Fruit fly (Drosophila melanogaster): ENCODE measurements around the gene rin.

The rin gene

DNA sequence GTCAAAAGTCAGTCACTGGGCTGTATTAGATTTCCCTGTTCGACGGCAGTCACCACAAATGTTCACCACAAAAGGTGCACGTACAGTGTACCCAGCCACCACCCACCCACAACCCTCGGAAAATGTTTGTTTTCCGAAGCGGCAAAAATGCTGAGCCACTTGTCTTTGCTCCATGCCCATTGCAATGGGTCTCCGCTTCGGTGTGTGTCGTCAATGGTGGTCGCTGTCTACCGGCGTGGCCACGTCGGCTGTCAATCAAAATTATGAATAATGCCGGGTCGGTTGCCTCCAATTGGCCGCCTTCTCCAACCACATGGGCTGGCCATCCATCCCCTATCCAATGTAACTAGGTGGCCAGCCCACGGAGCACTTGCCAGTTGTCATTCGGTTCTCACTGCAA lies 53.4 kb downstream of the rin start, which contains the start of gene ninaB:
Gene ninaB, plus strand, starts transcription at position 374 of the 400 bp plus-strand sequence.
- TF ChIP-seq OdsH (GFP tag; optimal IDR thresholded peaks at IDR 0.05): no peak

DNA sequence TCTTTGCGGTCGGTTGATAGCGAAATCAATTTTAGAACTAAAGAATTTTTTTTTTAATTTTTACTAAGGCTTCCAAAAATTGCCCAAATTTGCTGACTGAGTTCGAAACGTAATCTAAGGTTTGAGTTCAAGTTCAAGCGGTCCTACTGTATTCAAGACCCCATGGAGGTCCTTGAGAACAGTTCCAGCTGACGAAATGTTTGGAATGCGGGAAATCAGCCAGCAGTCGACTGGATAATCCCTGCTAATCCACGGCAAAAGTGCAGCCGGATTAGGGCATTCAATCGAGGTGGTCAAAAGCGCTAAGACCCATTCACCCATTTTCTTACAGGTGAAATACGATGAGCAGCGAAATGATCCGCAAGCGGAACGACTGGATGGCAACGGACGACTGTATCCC lies 53.9 kb downstream of the rin start, which contains the start of gene f-cup:
Gene f-cup, minus strand, starts transcription at position 101 of the 400 bp plus-strand sequence.
- TF ChIP-seq dl (GFP tag; optimal IDR thresholded peaks at IDR 0.05; ENCODE audit: insufficient read depth in 1 of 2, partially characterized antibody in 2 of 2) (no peak), CG9705 (GFP tag; optimal IDR thresholded peaks at IDR 0.05) (no peak), sage (GFP tag; optimal IDR thresholded peaks at IDR 0.05) (no peak), lola (GFP tag; optimal IDR thresholded peaks at IDR 0.05) (no peak), Mio (GFP tag; optimal IDR thresholded peaks at IDR 0.05) (no peak), dsf (GFP tag; optimal IDR thresholded peaks at IDR 0.05; ENCODE audit: borderline replicate concordance) (no peak), brk (GFP tag; optimal IDR thresholded peaks at IDR 0.05) (no peak), jim (GFP tag; optimal IDR thresholded peaks at IDR 0.05) (no peak), Hr78 (GFP tag; optimal IDR thresholded peaks at IDR 0.05) (no peak), fru (GFP tag; optimal IDR thresholded peaks at IDR 0.05) (no peak), OdsH (GFP tag; optimal IDR thresholded peaks at IDR 0.05) (no peak), foxo (GFP tag; optimal IDR thresholded peaks at IDR 0.05) (no peak), Vsx2 (GFP tag; optimal IDR thresholded peaks at IDR 0.05; ENCODE audit: partially characterized antibody) (no peak), CrebA (GFP tag; optimal IDR thresholded peaks at IDR 0.05; ENCODE audit: borderline replicate concordance) (no peak), Dfd (GFP tag; optimal IDR thresholded peaks at IDR 0.05) (no peak), Abd-B (GFP tag; optimal IDR thresholded peaks at IDR 0.05) (no peak), Sp1 (GFP tag; optimal IDR thresholded peaks at IDR 0.05) (no peak)
